Fruit fly (Drosophila melanogaster) S2 (cell line): ENCODE results near the gene RnrL.

Source experiments
- CG8478 ChIP-seq: fragments of >200 bp; optimal IDR thresholded peaks from 2 replicates; lab custom pipeline; 2018
- CTCF ChIP-seq, 2 experiments: fragments of >200 bp; optimal IDR thresholded peaks; 2 replicates each; lab custom pipeline; 2018

DNA sequence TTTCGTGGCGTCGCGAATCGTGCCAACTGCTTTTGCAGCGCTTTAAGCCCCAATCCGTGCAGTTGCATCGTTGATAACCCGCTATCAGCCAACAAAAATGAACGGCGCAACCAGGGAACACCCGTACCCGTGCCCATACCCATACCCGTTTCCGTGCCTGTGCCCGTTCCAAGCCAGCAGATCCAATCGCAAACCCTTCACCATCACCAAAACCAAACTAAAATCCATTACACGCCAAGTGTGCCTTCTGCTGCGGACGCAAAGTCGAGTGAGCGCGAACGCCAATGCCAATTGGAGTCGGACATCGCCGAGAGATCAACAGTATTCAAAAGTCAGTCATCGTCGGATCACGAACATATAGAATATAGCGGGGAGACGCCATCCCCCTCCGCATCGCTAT lies 6.5 kb upstream of the RnrL start:
- TF ChIP-seq CG8478 (lab: Kevin White, UChicago) (no peak), CTCF (optimal IDR thresholded peaks at IDR 0.05; lab: Kevin White, UChicago) (no peak)
